Fruit fly (Drosophila melanogaster) whole organism, embryonic: ENCODE results near the gene CG17777.
A peak's percentile ranks its signal among the peaks of the same experiment; 100 is the strongest.

ENCODE experiments used
- ATbp ChIP-seq: fragments of 200-800 bp; sonication (Bioruptor generic); optimal IDR thresholded peaks from 2 replicates; lab custom pipeline; 2017; ENCODE audit warnings: missing biosample characterization, mild to moderate bottlenecking, missing genetic modification characterization, missing genetic modification reagents
- Atf6 ChIP-seq: fragments of 200-800 bp; sonication (Bioruptor generic); IDR thresholded peaks from 2 replicates; pipeline ENCODE4 v1.3.6; 2022; ENCODE audit warnings: missing biosample characterization, missing genetic modification characterization
- B-H2 ChIP-seq: fragments of 200-800 bp; sonication (Bioruptor generic); optimal IDR thresholded peaks from 2 replicates; lab custom pipeline; 2018; ENCODE audit warnings: missing biosample characterization, mild to moderate bottlenecking, missing genetic modification characterization
- CG10366 ChIP-seq: fragments of 200-800 bp; sonication (Bioruptor generic); IDR thresholded peaks from 2 replicates; pipeline ENCODE4 v1.3.6; 2022; ENCODE audit warnings: missing biosample characterization, missing genetic modification characterization
- CG12155 ChIP-seq: fragments of 200-800 bp; sonication (Bioruptor generic); optimal IDR thresholded peaks from 3 replicates; lab custom pipeline; 2016; ENCODE audit warnings: missing biosample characterization, missing genetic modification characterization
- CG13775 ChIP-seq: fragments of 200-800 bp; sonication (Bioruptor generic); optimal IDR thresholded peaks from 3 replicates; lab custom pipeline; 2017; ENCODE audit warnings: missing biosample characterization, mild to moderate bottlenecking, missing genetic modification characterization
- CG15011 ChIP-seq: fragments of 200-800 bp; sonication (Bioruptor generic); optimal IDR thresholded peaks from 3 replicates; lab custom pipeline; 2018; ENCODE audit warnings: missing biosample characterization, mild to moderate bottlenecking, missing genetic modification characterization
- CG15696 ChIP-seq: fragments of 200-800 bp; sonication (Bioruptor generic); optimal IDR thresholded peaks from 2 replicates; lab custom pipeline; 2019; ENCODE audit warnings: missing biosample characterization, mild to moderate bottlenecking, missing genetic modification characterization, moderate library complexity
- CG16863 ChIP-seq: fragments of 200-800 bp; sonication (Bioruptor generic); optimal IDR thresholded peaks from 3 replicates; lab custom pipeline; 2016; ENCODE audit warnings: missing biosample characterization, missing genetic modification characterization
- CG17802 ChIP-seq: fragments of 200-800 bp; sonication (Bioruptor generic); optimal IDR thresholded peaks from 2 replicates; lab custom pipeline; 2018; ENCODE audit warnings: missing biosample characterization, mild to moderate bottlenecking, missing genetic modification characterization, moderate library complexity
- CG31224 ChIP-seq: fragments of 200-800 bp; sonication (Bioruptor generic); IDR thresholded peaks from 2 replicates; pipeline ENCODE4 v1.3.6; 2022; ENCODE audit warnings: missing biosample characterization, missing genetic modification characterization
- CG3281 ChIP-seq: fragments of 200-800 bp; sonication (Bioruptor generic); optimal IDR thresholded peaks from 3 replicates; lab custom pipeline; 2017; ENCODE audit warnings: missing biosample characterization, mild to moderate bottlenecking, missing genetic modification characterization
- CG5180 ChIP-seq: fragments of 200-800 bp; sonication (Bioruptor generic); optimal IDR thresholded peaks from 3 replicates; lab custom pipeline; 2017; ENCODE audit warnings: missing biosample characterization, missing genetic modification characterization, mild to moderate bottlenecking, moderate library complexity, missing genetic modification reagents
- CG5953 ChIP-seq: fragments of 200-800 bp; sonication (Bioruptor generic); IDR thresholded peaks from 2 replicates; pipeline ENCODE4 v1.3.6; 2022; ENCODE audit warnings: missing biosample characterization, missing genetic modification characterization
- CG6654 ChIP-seq: fragments of 200-800 bp; sonication (Bioruptor generic); optimal IDR thresholded peaks from 2 replicates; lab custom pipeline; 2017; ENCODE audit warnings: missing biosample characterization, mild to moderate bottlenecking, missing genetic modification characterization
- CG9932 ChIP-seq: fragments of 200-800 bp; sonication (Bioruptor generic); IDR thresholded peaks from 2 replicates; pipeline ENCODE4 v1.3.6; 2022; ENCODE audit warnings: missing biosample characterization, missing genetic modification characterization
- Camta ChIP-seq: fragments of 200-800 bp; sonication (Bioruptor generic); optimal IDR thresholded peaks from 2 replicates; lab custom pipeline; 2016; ENCODE audit warnings: missing biosample characterization, missing genetic modification characterization
- ERR ChIP-seq: fragments of 200-800 bp; sonication (Bioruptor generic); optimal IDR thresholded peaks from 2 replicates; lab custom pipeline; 2016; ENCODE audit warnings: missing biosample characterization, missing genetic modification characterization
- HLH4C ChIP-seq: fragments of 200-800 bp; sonication (Bioruptor generic); IDR thresholded peaks from 3 replicates; pipeline ENCODE4 v1.3.6; 2022; ENCODE audit warnings: missing biosample characterization, missing genetic modification characterization; ENCODE audit not compliant: partially characterized antibody
- Hey ChIP-seq: fragments of 200-800 bp; sonication (Bioruptor generic); optimal IDR thresholded peaks from 3 replicates; lab custom pipeline; 2018; ENCODE audit warnings: missing biosample characterization, mild to moderate bottlenecking, missing genetic modification characterization
- Mad ChIP-seq: fragments of 200-800 bp; sonication (Bioruptor generic); optimal IDR thresholded peaks from 2 replicates; lab custom pipeline; 2016; ENCODE audit warnings: missing biosample characterization, missing genetic modification characterization
- Nf-YA ChIP-seq: fragments of 200-800 bp; sonication (Bioruptor generic); IDR thresholded peaks from 2 replicates; pipeline ENCODE4 v1.3.6; 2022; ENCODE audit warnings: missing biosample characterization, missing genetic modification characterization
- Scr ChIP-seq: fragments of 200-800 bp; sonication (Bioruptor generic); IDR thresholded peaks from 2 replicates; pipeline ENCODE4 v1.3.6; 2022; ENCODE audit warnings: missing biosample characterization, missing genetic modification characterization; ENCODE audit not compliant: partially characterized antibody
- Spps ChIP-seq: fragments of 200-800 bp; sonication (Bioruptor generic); optimal IDR thresholded peaks from 2 replicates; lab custom pipeline; 2018; ENCODE audit warnings: missing biosample characterization, mild to moderate bottlenecking, missing genetic modification characterization
- Xrp1 ChIP-seq: fragments of 200-800 bp; sonication (Bioruptor generic); IDR thresholded peaks from 2 replicates; pipeline ENCODE4 v1.3.6; 2022; ENCODE audit warnings: missing biosample characterization, missing genetic modification characterization
- amos ChIP-seq: fragments of 200-800 bp; sonication (Bioruptor generic); IDR thresholded peaks from 2 replicates; pipeline ENCODE4 v1.3.6; 2022; ENCODE audit warnings: missing biosample characterization, missing genetic modification characterization; ENCODE audit not compliant: partially characterized antibody
- bab2 ChIP-seq: fragments of 200-800 bp; sonication (Bioruptor generic); optimal IDR thresholded peaks from 2 replicates; lab custom pipeline; 2016; ENCODE audit warnings: missing biosample characterization, missing genetic modification characterization
- bigmax ChIP-seq: fragments of 200-800 bp; sonication (Bioruptor generic); optimal IDR thresholded peaks from 2 replicates; lab custom pipeline; 2018; ENCODE audit warnings: missing biosample characterization, mild to moderate bottlenecking, missing genetic modification characterization
- bowl ChIP-seq: fragments of 200-800 bp; sonication (Bioruptor generic); IDR thresholded peaks from 2 replicates; pipeline ENCODE4 v1.3.6; 2022; ENCODE audit warnings: missing biosample characterization, missing genetic modification characterization
- chif ChIP-seq, 2 experiments: fragments of 200-800 bp; sonication (Bioruptor generic); optimal IDR thresholded peaks; 3 replicates each; lab custom pipeline; 2016; ENCODE audit warnings: missing biosample characterization in 2 of 2, missing genetic modification characterization in 2 of 2
- eve ChIP-seq, 2 experiments: fragments of >200 bp; optimal IDR thresholded peaks; 2 replicates each; lab custom pipeline; 2017; ENCODE audit warnings: missing biosample characterization in 2 of 2, missing genetic modification characterization in 2 of 2
- eyg ChIP-seq: fragments of 200-800 bp; sonication (Bioruptor generic); optimal IDR thresholded peaks from 3 replicates; lab custom pipeline; 2016; ENCODE audit warnings: missing biosample characterization, missing genetic modification characterization
- fru ChIP-seq: fragments of >200 bp; optimal IDR thresholded peaks from 2 replicates; lab custom pipeline; 2017
- gcm2 ChIP-seq: fragments of 200-800 bp; sonication (Bioruptor generic); optimal IDR thresholded peaks from 2 replicates; lab custom pipeline; 2016; ENCODE audit warnings: missing biosample characterization, missing genetic modification characterization
- h ChIP-seq: fragments of >200 bp; optimal IDR thresholded peaks from 2 replicates; lab custom pipeline; 2017
- hbn ChIP-seq: fragments of 200-800 bp; sonication (Bioruptor generic); IDR thresholded peaks from 2 replicates; pipeline ENCODE4 v1.3.6; 2022; ENCODE audit warnings: missing biosample characterization, missing genetic modification characterization; ENCODE audit not compliant: partially characterized antibody
- mld ChIP-seq: fragments of 200-800 bp; sonication (Bioruptor generic); IDR thresholded peaks from 3 replicates; pipeline ENCODE4 v1.3.6; 2022; ENCODE audit warnings: missing biosample characterization, missing genetic modification characterization; ENCODE audit not compliant: partially characterized antibody
- nerfin-2 ChIP-seq: fragments of 200-800 bp; sonication (Bioruptor generic); IDR thresholded peaks from 2 replicates; pipeline ENCODE4 v1.3.6; 2022; ENCODE audit warnings: missing biosample characterization, missing genetic modification characterization; ENCODE audit not compliant: partially characterized antibody
- onecut ChIP-seq: fragments of 200-800 bp; sonication (Bioruptor generic); IDR thresholded peaks from 2 replicates; pipeline ENCODE4 v1.3.6; 2022; ENCODE audit warnings: missing biosample characterization, missing genetic modification characterization
- pb ChIP-seq: fragments of 200-800 bp; sonication (Bioruptor generic); optimal IDR thresholded peaks from 3 replicates; lab custom pipeline; 2016; ENCODE audit warnings: missing biosample characterization, missing genetic modification characterization
- pzg ChIP-seq: fragments of 200-800 bp; sonication (Bioruptor generic); optimal IDR thresholded peaks from 3 replicates; lab custom pipeline; 2018; ENCODE audit warnings: missing biosample characterization, mild to moderate bottlenecking, missing genetic modification characterization, moderate library complexity
- salm ChIP-seq: fragments of 200-800 bp; sonication (Bioruptor generic); optimal IDR thresholded peaks from 2 replicates; lab custom pipeline; 2018; ENCODE audit warnings: missing biosample characterization, mild to moderate bottlenecking, missing genetic modification characterization
- scrt ChIP-seq: fragments of 200-800 bp; sonication (Bioruptor generic); optimal IDR thresholded peaks from 2 replicates; lab custom pipeline; 2018; ENCODE audit warnings: missing biosample characterization, mild to moderate bottlenecking, missing genetic modification characterization, moderate library complexity
- sens ChIP-seq: fragments of 200-800 bp; sonication (Bioruptor generic); peaks from one replicate; lab custom pipeline; 2016; ENCODE audit warnings: missing biosample characterization, missing genetic modification characterization
- slp2 ChIP-seq: fragments of 200-800 bp; sonication (Bioruptor generic); optimal IDR thresholded peaks from 2 replicates; lab custom pipeline; 2016; ENCODE audit warnings: missing biosample characterization, missing genetic modification characterization
- sna ChIP-seq: fragments of 200-800 bp; sonication (Bioruptor generic); IDR thresholded peaks from 2 replicates; pipeline ENCODE4 v1.3.6; 2022; ENCODE audit warnings: missing biosample characterization, missing genetic modification characterization; ENCODE audit not compliant: partially characterized antibody
- so ChIP-seq: fragments of 200-800 bp; sonication (Bioruptor generic); IDR thresholded peaks from 3 replicates; pipeline ENCODE4 v1.3.6; 2022; ENCODE audit warnings: missing biosample characterization, missing genetic modification characterization
- sug ChIP-seq: fragments of 200-800 bp; optimal IDR thresholded peaks from 2 replicates; lab custom pipeline; 2019; ENCODE audit warnings: missing biosample characterization, mild to moderate bottlenecking, missing genetic modification characterization, moderate library complexity
- unc-4 ChIP-seq: fragments of 200-800 bp; sonication (Bioruptor generic); IDR thresholded peaks from 2 replicates; pipeline ENCODE4 v1.3.6; 2022; ENCODE audit warnings: missing biosample characterization, missing genetic modification characterization; ENCODE audit not compliant: partially characterized antibody

CG17777 gene

DNA sequence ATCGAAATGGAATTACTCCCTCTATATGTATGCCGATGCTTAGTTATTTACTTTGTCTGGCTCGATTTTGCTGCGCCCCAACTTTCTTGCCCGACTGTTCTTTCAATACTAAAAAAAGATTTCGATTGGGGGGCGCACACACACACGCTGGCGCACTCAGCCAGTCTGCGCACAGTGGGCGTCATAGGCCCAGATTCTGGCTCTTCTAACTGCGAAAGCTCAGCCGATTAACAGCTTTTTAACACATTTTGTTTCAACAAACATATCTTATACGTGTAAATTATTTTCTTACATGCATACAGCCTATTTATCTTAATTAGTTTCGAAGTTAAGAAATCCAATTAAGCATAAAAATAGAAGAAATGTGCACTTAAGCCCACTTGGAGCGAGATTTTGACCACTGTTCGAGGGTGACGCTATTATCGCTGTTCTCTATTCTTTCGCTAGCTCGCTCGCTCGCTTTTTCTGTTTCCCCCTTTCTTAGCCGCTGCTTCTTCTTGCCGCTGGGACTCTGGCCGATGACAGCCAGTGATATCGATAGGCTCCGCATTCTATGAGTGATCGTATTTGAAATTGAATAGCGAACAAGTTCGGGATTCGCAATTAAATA lies 35.6 kb downstream of the CG17777 start, which contains the start of gene Vinc (continued):
- TF ChIP-seq salm (tag; lab: Kevin White, UChicago) (peak; percentile 48), CG15011 (GFP tag; lab: Kevin White, UChicago) (no peak), bowl (GFP tag; lab: Robert Waterston, UW) (peak; percentile 41; the same call in 1 of the 2 replicates), eve (GFP tag; optimal IDR thresholded peaks at IDR 0.05; lab: Kevin White, UChicago) (no peak), hbn (GFP tag; lab: Robert Waterston, UW) (no peak), sens (GFP tag; lab: Kevin White, UChicago) (peak; percentile 98), Nf-YA (peak; percentile 50; the same call in 1 of the 2 replicates), eyg (GFP tag; lab: Kevin White, UChicago) (peak; percentile 80), CG10366 (GFP tag; lab: Robert Waterston, UW) (peak; percentile 54), fru (lab: Kevin White, UChicago) (no peak), onecut (GFP tag; lab: Robert Waterston, UW) (peak; percentile 82), gcm2 (peak; percentile 60), Mad (GFP tag; lab: Kevin White, UChicago) (peak; percentile 34), CG16863 (GFP tag; lab: Kevin White, UChicago) (peak; percentile 59), CG9932 (GFP tag; lab: Robert Waterston, UW) (peak; percentile 90), chif (GFP tag; optimal IDR thresholded peaks at IDR 0.05; lab: Kevin White, UChicago) (peak; percentile 13 to 85), sug (tag; lab: Kevin White, UChicago) (peak; percentile 98), CG17802 (tag; lab: Kevin White, UChicago) (peak; percentile 68), unc-4 (GFP tag; lab: Robert Waterston, UW) (no peak), slp2 (GFP tag; lab: Kevin White, UChicago) (peak; percentile 85), CG5180 (GFP tag; lab: Kevin White, UChicago) (peak; percentile 80), Xrp1 (peak; percentile 91), CG15696 (peak; percentile 73), B-H2 (GFP tag; lab: Kevin White, UChicago) (peak; percentile 76), sna (GFP tag; lab: Robert Waterston, UW) (no peak), CG31224 (GFP tag; lab: Robert Waterston, UW) (peak; percentile 81), Scr (GFP tag; lab: Robert Waterston, UW) (peak; percentile 43; the same call in 1 of the 2 replicates), Atf6 (peak; percentile 91), pzg (peak; percentile 42), mld (GFP tag; lab: Robert Waterston, UW) (no peak), bab2 (GFP tag; lab: Kevin White, UChicago) (peak; percentile 47), h (no peak), nerfin-2 (GFP tag; lab: Robert Waterston, UW) (0 out of 2 replicates have a peak, but pooled peaks have one; percentile 37), pb (GFP tag; lab: Kevin White, UChicago) (peak; percentile 83), HLH4C (GFP tag; lab: Robert Waterston, UW) (peak; percentile 60), CG6654 (GFP tag; lab: Kevin White, UChicago) (peak; percentile 79), CG5953 (GFP tag; lab: Robert Waterston, UW) (peak; percentile 61), CG12155 (GFP tag; lab: Kevin White, UChicago) (peak; percentile 96), amos (GFP tag; lab: Robert Waterston, UW) (peak; percentile 55; the same call in 1 of the 2 replicates), CG13775 (peak; percentile 77), Hey (tag; lab: Kevin White, UChicago) (peak; percentile 52), so (peak; percentile 88), Camta (GFP tag; lab: Kevin White, UChicago) (peak; percentile 82), bigmax (GFP tag; lab: Kevin White, UChicago) (no peak), ERR (GFP tag; lab: Kevin White, UChicago) (peak; percentile 78), CG3281 (GFP tag; lab: Kevin White, UChicago) (peak; percentile 95), scrt (peak; percentile 87), Spps (tag; lab: Kevin White, UChicago) (peak; percentile 74), ATbp (GFP tag; lab: Kevin White, UChicago) (peak; percentile 52)
